Fruit fly (Drosophila melanogaster): ENCODE results near the gene Gem2.

DNA sequence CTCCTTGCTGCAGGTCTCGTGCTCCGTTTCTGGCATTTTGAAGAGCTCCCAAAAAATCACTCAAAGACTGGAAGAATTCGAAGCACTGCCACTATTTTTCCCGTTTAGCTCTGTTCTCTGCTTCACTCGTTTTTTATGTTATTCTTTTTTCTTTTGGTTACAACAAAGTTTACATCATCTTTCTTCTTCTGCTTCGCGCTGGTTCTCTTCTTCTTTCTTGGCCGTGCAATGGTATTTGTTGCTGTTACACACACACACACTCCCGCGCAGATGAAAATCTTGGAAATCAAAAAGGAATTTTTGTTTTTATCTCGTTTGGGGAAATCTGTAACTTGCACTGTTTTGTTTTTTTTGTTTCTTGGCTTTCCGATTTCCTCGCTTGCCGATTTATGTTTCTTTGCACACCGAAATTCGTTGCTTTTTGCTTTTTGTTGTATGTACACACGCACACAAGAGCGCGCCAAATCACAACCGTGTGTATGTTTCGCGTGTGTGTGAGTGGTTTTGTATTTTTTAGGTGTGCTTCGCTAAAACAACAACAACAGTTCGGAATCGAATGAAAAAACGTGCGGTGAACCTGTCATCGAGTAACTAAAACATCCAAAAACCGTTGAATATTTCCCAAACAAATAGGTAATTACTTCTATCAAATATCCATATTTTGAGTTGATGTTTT, 14.3 kb downstream of the Gem2 start:
- TF ChIP-seq h (optimal IDR thresholded peaks at IDR 0.05): no peak
- TF ChIP-seq Sin3A (optimal IDR thresholded peaks at IDR 0.05): no peak
